Worm (Caenorhabditis elegans): ENCODE measurements around the gene F28F9.3.

DNA sequence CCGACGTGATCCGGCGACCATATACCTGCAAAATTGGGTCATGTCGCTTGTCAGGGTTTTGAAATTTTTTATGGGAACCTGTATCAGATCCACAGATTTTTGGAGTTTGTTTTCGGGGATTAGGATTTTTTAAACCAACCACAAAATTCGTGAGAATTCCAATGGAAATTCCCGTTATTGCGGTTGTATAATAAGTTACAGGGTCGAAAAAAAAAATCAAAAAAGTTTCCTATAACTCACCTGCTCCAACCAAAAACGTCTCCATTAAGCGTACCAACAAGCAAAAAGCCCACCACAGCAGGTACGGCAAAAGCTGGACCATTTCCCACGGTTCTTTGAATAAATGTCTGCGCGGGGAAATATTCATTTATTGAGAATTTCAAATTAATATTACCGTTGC is 36.3 kb downstream of the F28F9.3 start:
- no peak for TF ChIP-seq sea-1 (GFP tag; conservative IDR thresholded peaks at IDR 0.05)
- TF ChIP-seq tbx-11 (GFP tag; IDR thresholded peaks at IDR 0.05), result no peak
